Fruit fly (Drosophila melanogaster) Kc167 (cell line): ENCODE measurements around the gene Rint1.

Experiments used
- Myc ChIP-seq: fragments of >200 bp; optimal IDR thresholded peaks from 2 replicates; lab custom pipeline; 2017; ENCODE audit warnings: missing external identifiers
- Sin3A ChIP-seq: fragments of >200 bp; optimal IDR thresholded peaks from 2 replicates; lab custom pipeline; 2018; ENCODE audit warnings: missing external identifiers
- insv ChIP-seq: fragments of >200 bp; optimal IDR thresholded peaks from 3 replicates; lab custom pipeline; 2018; ENCODE audit warnings: missing external identifiers
- psq ChIP-seq: fragments of >200 bp; optimal IDR thresholded peaks from 2 replicates; lab custom pipeline; 2017; ENCODE audit warnings: missing external identifiers

DNA sequence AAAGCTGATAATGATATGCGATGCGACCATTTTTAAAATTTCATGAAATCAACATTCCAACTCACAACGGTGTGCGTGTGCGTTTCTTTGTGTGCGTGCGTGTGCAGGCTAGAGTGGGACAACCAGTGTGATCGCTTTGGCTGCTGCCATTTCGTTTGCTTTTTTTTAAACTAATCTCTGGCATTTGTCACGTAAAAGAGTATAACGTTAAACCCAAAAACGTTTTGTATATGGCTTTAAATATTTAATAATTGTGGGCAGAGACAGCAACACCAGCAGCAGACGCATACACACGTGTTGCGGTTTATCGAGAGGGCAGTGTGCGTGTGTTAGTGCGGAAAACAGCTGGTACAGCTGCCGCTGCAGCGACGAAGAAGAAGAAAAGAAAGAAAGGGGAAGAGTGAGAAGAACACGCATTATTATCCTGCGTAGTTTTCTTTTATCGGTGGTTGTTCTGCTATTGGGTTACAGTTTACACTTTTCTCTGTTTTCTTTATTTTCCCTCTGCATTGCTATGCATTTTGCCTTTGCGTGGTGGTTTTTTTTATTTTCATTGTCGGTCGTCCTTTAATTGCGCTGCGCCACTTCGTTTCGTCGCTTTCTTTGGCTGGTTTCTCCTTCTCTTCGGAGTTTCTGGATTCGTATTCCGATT, 46.9 kb downstream of the Rint1 start:
- TF ChIP-seq psq (no peak), Sin3A (lab: Kevin White, UChicago) (no peak), insv (lab: Kevin White, UChicago) (no peak), Myc (lab: Kevin White, UChicago) (no peak)
